Worm (Caenorhabditis elegans) whole organism, L4 larva: ENCODE measurements around the gene taf-8.

ENCODE experiments used
- R02D3.7 ChIP-seq: fragments of 150-350 bp; sonication (generic microtip); optimal IDR thresholded peaks from 3 replicates; lab custom pipeline; 2014; ENCODE audit warnings: missing biosample characterization, missing genetic modification characterization
- ama-1 ChIP-seq: fragments of 150-350 bp; optimal IDR thresholded peaks from 2 replicates; lab custom pipeline; 2014; ENCODE audit warnings: inconsistent platforms, mixed read lengths
- ceh-62 ChIP-seq: sonication (generic microtip); optimal IDR thresholded peaks from 2 replicates; lab custom pipeline; 2017; ENCODE audit warnings: missing biosample characterization, missing genetic modification characterization
- ceh-82 ChIP-seq: sonication (generic microtip); optimal IDR thresholded peaks from 2 replicates; lab custom pipeline; 2017; ENCODE audit warnings: missing biosample characterization, missing genetic modification characterization
- dve-1 ChIP-seq: sonication (generic microtip); optimal IDR thresholded peaks from 2 replicates; lab custom pipeline; 2017; ENCODE audit warnings: antibody characterized with exemption, mild to moderate bottlenecking, missing genetic modification characterization, missing compliant biosample characterization; ENCODE audit not compliant: insufficient read depth
- mxl-3 ChIP-seq: fragments of 200-800 bp; sonication (Bioruptor generic); optimal IDR thresholded peaks from 2 replicates; lab custom pipeline; 2018; ENCODE audit warnings: mild to moderate bottlenecking, missing genetic modification characterization, missing compliant biosample characterization
- nhr-237 ChIP-seq: sonication (generic microtip); optimal IDR thresholded peaks from 2 replicates; lab custom pipeline; 2017; ENCODE audit warnings: missing biosample characterization, missing genetic modification characterization
- pha-4 ChIP-seq, 2 experiments: fragments of 150-350 bp in 1 of 2; fragments of 200-800 bp in 1 of 2; sonication (Bioruptor generic) in 1 of 2; IDR thresholded peaks in 1 of 2; optimal IDR thresholded peaks in 1 of 2; 2 replicates each; pipeline versions ENCODE4 v1.3.6 to Lab custom; 2014 to 2022; ENCODE audit warnings: missing genetic modification characterization in 2 of 2, missing genetic modification reagents in 2 of 2, missing biosample characterization in 1 of 2, missing compliant biosample characterization in 1 of 2
- snpc-4 ChIP-seq: fragments of 150-350 bp; optimal IDR thresholded peaks from 2 replicates; lab custom pipeline; 2014; ENCODE audit warnings: missing biosample characterization, missing genetic modification characterization
- unc-62 ChIP-seq, 3 experiments: fragments of 150-350 bp in 1 of 3; sonication (generic microtip); optimal IDR thresholded peaks in 2 of 3; peaks in 1 of 3; 1 replicate in 1 of 3; 2 replicates in 2 of 3; lab custom pipeline; 2014 to 2017; ENCODE audit warnings: missing biosample characterization in 3 of 3, missing genetic modification characterization in 3 of 3, missing genetic modification reagents in 3 of 3, missing genotype in 1 of 3
- zag-1 ChIP-seq: fragments of 150-350 bp; optimal IDR thresholded peaks from 2 replicates; lab custom pipeline; 2014; ENCODE audit warnings: missing biosample characterization, missing genetic modification characterization

- TF ChIP-seq zag-1 (tag; lab: Kevin White, UChicago), result no peak
- no peak for TF ChIP-seq pha-4 (GFP tag; IDR thresholded peaks at IDR 0.05; lab: Robert Waterston, UW)
- no peak for TF ChIP-seq pha-4 (tag; optimal IDR thresholded peaks at IDR 0.05; lab: Kevin White, UChicago)
- no peak for TF ChIP-seq nhr-237 (tag; lab: Kevin White, UChicago)
- TF ChIP-seq mxl-3 (GFP tag; lab: Kevin White, UChicago), result no peak
- TF ChIP-seq unc-62 (GFP tag; optimal IDR thresholded peaks at IDR 0.05 in 1 of 2; lab: Kevin White, UChicago), result no peak
- TF ChIP-seq unc-62 (tag; optimal IDR thresholded peaks at IDR 0.05; lab: Kevin White, UChicago), result no peak
- no peak for TF ChIP-seq ama-1 (lab: Kevin White, UChicago)
- TF ChIP-seq R02D3.7 (tag; lab: Kevin White, UChicago), result no peak
- no peak for TF ChIP-seq ceh-82 (tag; lab: Kevin White, UChicago)
- no peak for TF ChIP-seq dve-1 (tag; lab: Kevin White, UChicago)
- TF ChIP-seq ceh-62, result no peak
- no peak for TF ChIP-seq snpc-4 (tag; lab: Kevin White, UChicago)
Measured at ce11 chrII:9671308-9671707, 2.2 kb downstream of the taf-8 start, which contains the start of gene ZK1320.7.
